Fruit fly (Drosophila melanogaster) Kc167 (cell line): ENCODE measurements around the gene RhoU.

Source experiments
- Myc ChIP-seq: fragments of >200 bp; optimal IDR thresholded peaks from 2 replicates; lab custom pipeline; 2017; ENCODE audit warnings: missing external identifiers
- Sin3A ChIP-seq: fragments of >200 bp; optimal IDR thresholded peaks from 2 replicates; lab custom pipeline; 2018; ENCODE audit warnings: missing external identifiers
- h ChIP-seq: fragments of >200 bp; optimal IDR thresholded peaks from 3 replicates; lab custom pipeline; 2018; ENCODE audit warnings: missing external identifiers
- insv ChIP-seq: fragments of >200 bp; optimal IDR thresholded peaks from 3 replicates; lab custom pipeline; 2018; ENCODE audit warnings: missing external identifiers
- psq ChIP-seq: fragments of >200 bp; optimal IDR thresholded peaks from 2 replicates; lab custom pipeline; 2017; ENCODE audit warnings: missing external identifiers
- ttk ChIP-seq: sonication (Bioruptor generic); optimal IDR thresholded peaks from 2 replicates; lab custom pipeline; 2017; ENCODE audit warnings: missing external identifiers

DNA sequence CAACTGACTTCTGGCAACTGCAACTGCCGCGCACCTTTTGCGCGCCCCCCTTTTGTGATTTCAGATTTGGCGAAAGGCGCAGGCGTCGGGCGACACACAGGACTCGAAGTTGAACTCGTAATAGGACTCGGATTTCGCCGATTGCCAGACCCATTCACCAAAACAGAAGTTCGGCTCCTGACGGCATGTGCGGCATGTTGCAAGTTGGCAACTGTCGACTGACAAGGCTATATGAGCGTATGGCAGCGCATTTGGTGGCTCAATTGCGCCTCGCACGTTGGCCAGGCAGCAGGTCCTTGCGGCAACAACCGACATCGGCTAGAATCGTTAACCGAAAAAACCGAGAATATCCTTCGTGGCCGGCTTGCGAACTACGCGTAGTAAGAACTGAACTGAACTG, 71.8 kb downstream of the RhoU start, which contains the start of gene CG43902:
- no peak for TF ChIP-seq insv (lab: Kevin White, UChicago)
- TF ChIP-seq psq (lab: Kevin White, UChicago): no peak
- TF ChIP-seq h (lab: Kevin White, UChicago): no peak
- TF ChIP-seq Myc: no peak
- TF ChIP-seq Sin3A: no peak
- no peak for TF ChIP-seq ttk
